Worm (Caenorhabditis elegans): Measurements from ENCODE around the gene srh-8.

- no peak for TF ChIP-seq fkh-8 (tag; optimal IDR thresholded peaks at IDR 0.05)
- no peak for TF ChIP-seq jun-1 (tag; optimal IDR thresholded peaks at IDR 0.05)
- TF ChIP-seq ama-1 (optimal IDR thresholded peaks at IDR 0.05) = no peak
- no peak for TF ChIP-seq alr-1 (tag; optimal IDR thresholded peaks at IDR 0.05; ENCODE audit: borderline replicate concordance)
- no peak for TF ChIP-seq lsy-2 (tag; optimal IDR thresholded peaks at IDR 0.05)
- no peak for TF ChIP-seq pqm-1 (tag; optimal IDR thresholded peaks at IDR 0.05)
- no peak for TF ChIP-seq unc-62 (GFP tag; optimal IDR thresholded peaks at IDR 0.05)
- TF ChIP-seq lin-39 (tag; optimal IDR thresholded peaks at IDR 0.05) = no peak
- TF ChIP-seq nhr-76 (tag; optimal IDR thresholded peaks at IDR 0.05) = no peak
These were observed 20.2 kb upstream of the srh-8 start for ce11 chrV:3985104-3985503.

All from whole organism, L1 larva.